Worm (Caenorhabditis elegans) whole organism, L4 larva: ENCODE measurements around the gene Y51A2B.9.

Experiments
- Y48G9A.11 ChIP-seq: fragments of 200-800 bp; sonication (Bioruptor generic); IDR thresholded peaks from 2 replicates; pipeline ENCODE4 v1.3.6; 2022; ENCODE audit warnings: missing genetic modification reagents, missing genetic modification characterization, missing compliant biosample characterization
- ZK546.5 ChIP-seq, 2 experiments: sonication (generic microtip); optimal IDR thresholded peaks; 2 replicates each; lab custom pipeline; 2017; ENCODE audit warnings: missing biosample characterization in 2 of 2, missing genetic modification characterization in 2 of 2
- aly-2 ChIP-seq: sonication (generic microtip); optimal IDR thresholded peaks from 2 replicates; lab custom pipeline; 2018; ENCODE audit warnings: missing biosample characterization, missing genetic modification characterization
- attf-4 ChIP-seq: sonication (generic microtip); optimal IDR thresholded peaks from 3 replicates; lab custom pipeline; 2017; ENCODE audit warnings: missing biosample characterization, missing genetic modification characterization
- ceh-32 ChIP-seq: sonication (generic microtip); optimal IDR thresholded peaks from 2 replicates; lab custom pipeline; 2016; ENCODE audit warnings: mild to moderate bottlenecking, missing genetic modification characterization, missing compliant biosample characterization; ENCODE audit not compliant: poor library complexity
- ceh-62 ChIP-seq: sonication (generic microtip); optimal IDR thresholded peaks from 2 replicates; lab custom pipeline; 2017; ENCODE audit warnings: missing biosample characterization, missing genetic modification characterization
- ceh-82 ChIP-seq: sonication (generic microtip); optimal IDR thresholded peaks from 2 replicates; lab custom pipeline; 2017; ENCODE audit warnings: missing biosample characterization, missing genetic modification characterization
- ctbp-1 ChIP-seq: fragments of 200-800 bp; sonication (Bioruptor generic); IDR thresholded peaks from 2 replicates; pipeline ENCODE4 v1.3.6; 2022; ENCODE audit warnings: missing genetic modification reagents, missing genetic modification characterization, missing compliant biosample characterization
- daf-16 ChIP-seq, 3 experiments: sonication (generic microtip); optimal IDR thresholded peaks; 2 replicates each; lab custom pipeline; 2016 to 2017; ENCODE audit warnings: missing genetic modification characterization in 3 of 3, missing genetic modification reagents in 3 of 3, mild to moderate bottlenecking in 2 of 3, missing compliant biosample characterization in 2 of 3, missing biosample characterization in 1 of 3, moderate library complexity in 1 of 3
- daf-19 ChIP-seq: fragments of 200-800 bp; sonication (Bioruptor generic); conservative IDR thresholded peaks from 2 replicates; pipeline ENCODE4 v1.3.6; 2022; ENCODE audit warnings: missing genetic modification characterization, missing compliant biosample characterization
- duxl-1 ChIP-seq: sonication (generic microtip); optimal IDR thresholded peaks from 2 replicates; lab custom pipeline; 2016; ENCODE audit warnings: mild to moderate bottlenecking, missing genetic modification characterization, moderate library complexity, missing compliant biosample characterization; ENCODE audit not compliant: poor library complexity
- dve-1 ChIP-seq: sonication (generic microtip); optimal IDR thresholded peaks from 2 replicates; lab custom pipeline; 2017; ENCODE audit warnings: antibody characterized with exemption, mild to moderate bottlenecking, missing genetic modification characterization, missing compliant biosample characterization; ENCODE audit not compliant: insufficient read depth
- gei-8 ChIP-seq: fragments of 200-800 bp; sonication (Bioruptor generic); optimal IDR thresholded peaks from 2 replicates; lab custom pipeline; 2018; ENCODE audit warnings: mild to moderate bottlenecking, missing genetic modification characterization, missing compliant biosample characterization
- hlh-11 ChIP-seq: fragments of 200-800 bp; sonication (Bioruptor generic); optimal IDR thresholded peaks from 2 replicates; lab custom pipeline; 2018; ENCODE audit warnings: mild to moderate bottlenecking, missing genetic modification characterization, missing compliant biosample characterization
- hlh-30 ChIP-seq: sonication (generic microtip); optimal IDR thresholded peaks from 2 replicates; lab custom pipeline; 2017; ENCODE audit warnings: antibody characterized with exemption, mild to moderate bottlenecking, missing genetic modification characterization, missing compliant biosample characterization; ENCODE audit not compliant: insufficient read depth
- lin-1 ChIP-seq: fragments of 200-800 bp; sonication (Bioruptor generic); IDR thresholded peaks from 2 replicates; pipeline ENCODE4 v1.3.6; 2022; ENCODE audit warnings: missing genetic modification reagents, missing genetic modification characterization, missing compliant biosample characterization
- lin-15B ChIP-seq: fragments of 150-350 bp; sonication (generic microtip); optimal IDR thresholded peaks from 3 replicates; lab custom pipeline; 2014; ENCODE audit warnings: missing biosample characterization, missing genetic modification characterization
- lin-38 ChIP-seq: fragments of 200-800 bp; sonication (Bioruptor generic); IDR thresholded peaks from 2 replicates; pipeline ENCODE4 v1.3.6; 2022; ENCODE audit warnings: missing genetic modification reagents, missing genetic modification characterization, missing compliant biosample characterization
- lin-39 ChIP-seq: fragments of 150-350 bp; optimal IDR thresholded peaks from 2 replicates; lab custom pipeline; 2014; ENCODE audit warnings: missing biosample characterization, missing genetic modification reagents, missing genetic modification characterization
- lir-3 ChIP-seq: sonication (generic microtip); optimal IDR thresholded peaks from 2 replicates; lab custom pipeline; 2016; ENCODE audit warnings: mild to moderate bottlenecking, missing genetic modification characterization, missing compliant biosample characterization
- mdt-29 ChIP-seq: fragments of 200-800 bp; sonication (Bioruptor generic); IDR thresholded peaks from 2 replicates; pipeline ENCODE4 v1.3.6; 2022; ENCODE audit warnings: missing genetic modification reagents, missing genetic modification characterization, missing compliant biosample characterization
- mep-1 ChIP-seq: fragments of 150-350 bp; sonication (generic microtip); optimal IDR thresholded peaks from 3 replicates; lab custom pipeline; 2014; ENCODE audit warnings: missing biosample characterization, missing genetic modification characterization
- mxl-2 ChIP-seq: fragments of 200-800 bp; sonication (Bioruptor generic); conservative IDR thresholded peaks from 2 replicates; pipeline ENCODE4 v1.3.6; 2022; ENCODE audit warnings: missing genetic modification reagents, missing genetic modification characterization, missing compliant biosample characterization
- mxl-3 ChIP-seq: fragments of 200-800 bp; sonication (Bioruptor generic); optimal IDR thresholded peaks from 2 replicates; lab custom pipeline; 2018; ENCODE audit warnings: mild to moderate bottlenecking, missing genetic modification characterization, missing compliant biosample characterization
- nhr-11 ChIP-seq: fragments of 150-350 bp; optimal IDR thresholded peaks from 2 replicates; lab custom pipeline; 2014; ENCODE audit warnings: missing biosample characterization, missing genetic modification characterization
- nhr-237 ChIP-seq: sonication (generic microtip); optimal IDR thresholded peaks from 2 replicates; lab custom pipeline; 2017; ENCODE audit warnings: missing biosample characterization, missing genetic modification characterization
- nhr-28 ChIP-seq: fragments of 150-350 bp; optimal IDR thresholded peaks from 2 replicates; lab custom pipeline; 2014; ENCODE audit warnings: missing biosample characterization, missing genetic modification characterization
- nhr-41 ChIP-seq: fragments of 200-800 bp; sonication (Bioruptor generic); IDR thresholded peaks from 2 replicates; pipeline ENCODE4 v1.3.6; 2022; ENCODE audit warnings: missing genetic modification reagents, missing genetic modification characterization, missing compliant biosample characterization
- nhr-76 ChIP-seq: fragments of 150-350 bp; optimal IDR thresholded peaks from 2 replicates; lab custom pipeline; 2014; ENCODE audit warnings: missing biosample characterization, missing genetic modification characterization
- nhr-77 ChIP-seq: fragments of 150-350 bp; optimal IDR thresholded peaks from 2 replicates; lab custom pipeline; 2014; ENCODE audit warnings: missing biosample characterization, missing genetic modification characterization
- pha-4 ChIP-seq, 2 experiments: fragments of 150-350 bp in 1 of 2; fragments of 200-800 bp in 1 of 2; sonication (Bioruptor generic) in 1 of 2; IDR thresholded peaks in 1 of 2; optimal IDR thresholded peaks in 1 of 2; 2 replicates each; pipeline versions ENCODE4 v1.3.6 to Lab custom; 2014 to 2022; ENCODE audit warnings: missing genetic modification characterization in 2 of 2, missing genetic modification reagents in 2 of 2, missing biosample characterization in 1 of 2, missing compliant biosample characterization in 1 of 2
- php-3 ChIP-seq: fragments of 200-800 bp; sonication (Bioruptor generic); IDR thresholded peaks from 2 replicates; pipeline ENCODE4 v1.3.6; 2022; ENCODE audit warnings: missing genetic modification reagents, missing genetic modification characterization, missing compliant biosample characterization
- pqm-1 ChIP-seq: sonication (generic microtip); optimal IDR thresholded peaks from 2 replicates; lab custom pipeline; 2017; ENCODE audit warnings: missing biosample characterization, missing genetic modification characterization
- snpc-4 ChIP-seq: fragments of 150-350 bp; optimal IDR thresholded peaks from 2 replicates; lab custom pipeline; 2014; ENCODE audit warnings: missing biosample characterization, missing genetic modification characterization
- spr-3 ChIP-seq: fragments of 200-800 bp; sonication (Bioruptor generic); optimal IDR thresholded peaks from 2 replicates; lab custom pipeline; 2018; ENCODE audit warnings: mild to moderate bottlenecking, missing genetic modification characterization, missing compliant biosample characterization
- vab-7 ChIP-seq: fragments of 200-800 bp; sonication (Bioruptor generic); IDR thresholded peaks from 2 replicates; pipeline ENCODE4 v1.3.6; 2022; ENCODE audit warnings: missing genetic modification reagents, missing genetic modification characterization, missing compliant biosample characterization
- zag-1 ChIP-seq: fragments of 150-350 bp; optimal IDR thresholded peaks from 2 replicates; lab custom pipeline; 2014; ENCODE audit warnings: missing biosample characterization, missing genetic modification characterization
- zfp-3 ChIP-seq: fragments of 200-800 bp; sonication (Bioruptor generic); conservative IDR thresholded peaks from 2 replicates; pipeline ENCODE4 v1.3.6; 2022; ENCODE audit warnings: missing genetic modification reagents, missing genetic modification characterization, missing compliant biosample characterization

Y51A2B.9 gene

ce11 chrV:18371579-18371978 is 24.0 kb downstream of the Y51A2B.9 start, which contains the start of gene C08E8.4:
C08E8.4 (plus strand) TSS chrV:18371846.
- TF ChIP-seq lin-39 (tag; lab: Kevin White, UChicago) (no peak), nhr-77 (peak; percentile 6), mep-1 (tag; lab: Kevin White, UChicago) (peak; percentile 10), nhr-28 (peak; percentile 29), aly-2 (no peak), duxl-1 (tag; lab: Kevin White, UChicago) (no peak), nhr-41 (GFP tag; lab: Robert Waterston, UW) (no peak), lin-1 (GFP tag; lab: Robert Waterston, UW) (no peak), pqm-1 (peak; percentile 61), spr-3 (GFP tag; lab: Kevin White, UChicago) (no peak), dve-1 (tag; lab: Kevin White, UChicago) (peak; percentile 72), daf-19 (GFP tag; lab: Robert Waterston, UW) (no peak), hlh-11 (tag; lab: Kevin White, UChicago) (no peak), mxl-3 (no peak), zfp-3 (GFP tag; lab: Robert Waterston, UW) (no peak), hlh-30 (tag; lab: Kevin White, UChicago) (peak; percentile 35), daf-16 (GFP tag; optimal IDR thresholded peaks at IDR 0.05; lab: Kevin White, UChicago) (no peak), daf-16 (tag; optimal IDR thresholded peaks at IDR 0.05; lab: Kevin White, UChicago) (peak; percentile 100), attf-4 (tag; lab: Kevin White, UChicago) (no peak), gei-8 (GFP tag; lab: Kevin White, UChicago) (no peak), nhr-237 (tag; lab: Kevin White, UChicago) (no peak), ctbp-1 (no peak), php-3 (GFP tag; lab: Robert Waterston, UW) (peak; percentile 64; the same call in 1 of the 2 replicates), vab-7 (no peak)

DNA sequence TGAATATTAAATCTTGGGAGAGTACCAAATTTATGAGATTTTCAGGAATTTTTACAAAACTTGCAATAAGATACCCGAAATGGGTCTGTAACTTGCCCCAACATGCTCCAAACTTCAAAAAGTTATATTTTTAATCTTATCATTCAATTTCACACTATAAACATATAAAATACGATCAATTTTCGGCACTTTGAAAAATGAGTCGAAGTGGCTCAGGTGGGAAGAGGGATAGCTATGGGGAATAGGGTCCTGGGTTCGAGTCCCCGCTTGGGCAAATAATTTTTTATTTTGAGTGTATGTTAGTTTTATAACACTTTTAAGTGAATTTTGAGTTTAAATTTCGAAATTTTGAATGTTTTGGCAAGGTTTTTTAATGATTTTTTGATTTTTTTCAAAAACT is 24.5 kb downstream of the Y51A2B.9 start:
- TF ChIP-seq lin-38 (GFP tag; lab: Robert Waterston, UW): 0 out of 2 replicates have a peak, but pooled peaks have one; percentile 6
- TF ChIP-seq ceh-32 (tag; lab: Kevin White, UChicago): no peak
- no peak for TF ChIP-seq daf-16 (GFP tag; optimal IDR thresholded peaks at IDR 0.05; lab: Kevin White, UChicago)
- peak; percentile 35 for TF ChIP-seq daf-16 (tag; optimal IDR thresholded peaks at IDR 0.05; lab: Kevin White, UChicago)

- TF ChIP-seq lin-15B (no peak), mep-1 (tag; lab: Kevin White, UChicago) (no peak), ZK546.5 (tag; optimal IDR thresholded peaks at IDR 0.05; lab: Kevin White, UChicago) (no peak)
Observed at ce11 chrV:18368322-18368721, 27.2 kb downstream of the Y51A2B.9 start, which contains the start of gene C08E8.6. C08E8.6 (minus strand) TSS chrV:18368422.

ce11 chrV:18364558-18364957 is 31.0 kb downstream of the Y51A2B.9 start, which contains the start of gene C08E8.9:
C08E8.9 (plus strand) TSS chrV:18364858.
- no peak for TF ChIP-seq lir-3 (tag; lab: Kevin White, UChicago)
- no peak for TF ChIP-seq ceh-82 (tag; lab: Kevin White, UChicago)
- TF ChIP-seq zag-1 (tag; lab: Kevin White, UChicago): no peak
- no peak for TF ChIP-seq pha-4 (GFP tag; IDR thresholded peaks at IDR 0.05; lab: Robert Waterston, UW)
- TF ChIP-seq pha-4 (tag; optimal IDR thresholded peaks at IDR 0.05; lab: Kevin White, UChicago): no peak
- TF ChIP-seq nhr-11 (tag; lab: Kevin White, UChicago): no peak
- TF ChIP-seq mxl-2 (GFP tag; lab: Robert Waterston, UW): no peak
- no peak for TF ChIP-seq mdt-29
- no peak for TF ChIP-seq ceh-62 (tag; lab: Kevin White, UChicago)
- TF ChIP-seq nhr-41 (GFP tag; lab: Robert Waterston, UW): no peak
- no peak for TF ChIP-seq lin-1 (GFP tag; lab: Robert Waterston, UW)
- no peak for TF ChIP-seq zfp-3 (GFP tag; lab: Robert Waterston, UW)
- TF ChIP-seq nhr-76: no peak
- TF ChIP-seq snpc-4 (tag; lab: Kevin White, UChicago): no peak
- no peak for TF ChIP-seq dve-1 (tag; lab: Kevin White, UChicago)
- no peak for TF ChIP-seq Y48G9A.11 (GFP tag; lab: Robert Waterston, UW)
